Fruit fly (Drosophila melanogaster): ENCODE data around the gene Sos.

DNA sequence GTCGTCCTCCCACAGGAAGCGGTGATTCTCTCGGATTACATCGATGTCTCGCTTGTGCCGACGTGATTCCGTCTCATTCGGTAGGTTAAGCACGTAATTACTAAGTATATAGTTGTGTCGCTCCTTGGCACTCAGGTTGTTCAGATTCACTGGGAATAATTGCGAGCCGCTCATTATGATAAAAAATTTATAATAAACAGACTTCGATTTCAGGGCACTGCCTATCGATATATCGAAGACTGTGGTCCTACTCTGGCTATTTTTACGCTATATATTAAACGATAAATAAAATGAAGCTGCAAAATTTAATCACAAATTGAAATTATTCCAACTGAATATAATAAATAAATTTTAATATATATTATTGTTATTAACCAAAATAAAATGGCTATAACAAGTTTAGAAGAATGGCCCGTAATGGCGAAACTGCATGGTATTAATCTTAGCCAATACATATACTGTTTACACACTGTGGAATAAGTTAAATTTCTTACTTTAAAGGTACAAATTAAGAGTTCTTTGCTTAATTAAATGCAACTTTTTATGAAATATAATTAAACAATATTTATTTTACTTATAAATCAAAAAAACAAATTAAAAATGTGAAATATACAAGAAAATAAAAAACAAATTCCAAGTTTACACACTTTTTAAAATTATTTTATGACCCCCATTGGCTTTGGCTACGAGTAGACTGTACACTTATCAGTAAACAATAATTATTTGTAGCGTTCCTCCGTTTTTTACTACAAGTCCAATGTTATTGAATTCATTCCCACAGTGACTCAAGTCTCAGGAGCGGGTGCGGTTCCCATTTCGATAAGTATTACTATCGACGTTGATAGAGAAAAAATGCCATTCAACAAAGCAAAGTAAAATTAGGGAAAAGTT, 30.1 kb upstream of the Sos start, which contains the start of gene Eato:
- no peak for TF ChIP-seq lola (GFP tag; optimal IDR thresholded peaks at IDR 0.05)
- peak; percentile 22 for TF ChIP-seq ey (GFP tag; optimal IDR thresholded peaks at IDR 0.05)
